Worm (Caenorhabditis elegans) whole organism, mixed stage, embryonic: Measurements from ENCODE around the gene col-8.
"Not testable (repeated sequence)": the region's sequence is repeated elsewhere in the genome, so short reads cannot be mapped to it uniquely, and the experiment has no call there.

Source experiments
- mab-5 ChIP-seq: fragments of 150-350 bp; optimal IDR thresholded peaks from 2 replicates; lab custom pipeline; 2014; ENCODE audit warnings: missing biosample characterization, missing genetic modification characterization
- mep-1 ChIP-seq: fragments of 150-350 bp; optimal IDR thresholded peaks from 2 replicates; lab custom pipeline; 2017; ENCODE audit warnings: missing biosample characterization, missing genetic modification reagents, missing genetic modification characterization, inconsistent platforms
- nhr-28 ChIP-seq: fragments of 150-350 bp; optimal IDR thresholded peaks from 2 replicates; lab custom pipeline; 2014; ENCODE audit warnings: missing biosample characterization, missing genetic modification characterization

DNA sequence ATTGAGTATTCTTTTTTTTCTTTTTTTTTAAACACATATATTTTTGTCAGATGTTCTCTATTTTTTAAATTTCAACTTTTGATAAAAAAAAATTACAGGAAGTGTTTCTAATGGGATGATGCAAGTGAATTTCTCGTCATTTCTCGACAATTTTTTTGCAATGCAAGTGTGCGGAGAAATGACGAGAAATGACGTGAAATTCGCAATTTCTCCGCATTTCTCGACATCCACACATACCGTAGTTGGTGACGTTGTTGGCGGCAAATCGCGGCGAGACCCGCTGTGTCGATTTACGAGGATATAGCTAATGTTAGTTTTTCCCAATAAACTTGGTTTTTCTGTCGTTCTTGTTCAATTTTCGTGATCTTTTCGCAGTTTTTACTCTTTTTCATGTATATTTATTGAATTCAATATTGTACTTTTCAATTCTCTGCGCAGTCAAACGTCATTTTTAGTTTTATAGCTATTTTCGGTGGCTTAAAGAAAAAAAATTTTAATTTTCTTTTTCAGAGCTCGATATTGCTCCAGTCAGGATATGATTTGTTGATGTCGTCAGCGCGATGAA is 38.3 kb downstream of the col-8 start, which contains the start of gene F31E3.6:
- not testable (repeated sequence) for TF ChIP-seq mab-5, mep-1, nhr-28
